Fruit fly (Drosophila melanogaster): ENCODE data around the gene CG14285.
A peak's percentile ranks its signal among the peaks of the same experiment; 100 is the strongest.

CG14285 gene

DNA sequence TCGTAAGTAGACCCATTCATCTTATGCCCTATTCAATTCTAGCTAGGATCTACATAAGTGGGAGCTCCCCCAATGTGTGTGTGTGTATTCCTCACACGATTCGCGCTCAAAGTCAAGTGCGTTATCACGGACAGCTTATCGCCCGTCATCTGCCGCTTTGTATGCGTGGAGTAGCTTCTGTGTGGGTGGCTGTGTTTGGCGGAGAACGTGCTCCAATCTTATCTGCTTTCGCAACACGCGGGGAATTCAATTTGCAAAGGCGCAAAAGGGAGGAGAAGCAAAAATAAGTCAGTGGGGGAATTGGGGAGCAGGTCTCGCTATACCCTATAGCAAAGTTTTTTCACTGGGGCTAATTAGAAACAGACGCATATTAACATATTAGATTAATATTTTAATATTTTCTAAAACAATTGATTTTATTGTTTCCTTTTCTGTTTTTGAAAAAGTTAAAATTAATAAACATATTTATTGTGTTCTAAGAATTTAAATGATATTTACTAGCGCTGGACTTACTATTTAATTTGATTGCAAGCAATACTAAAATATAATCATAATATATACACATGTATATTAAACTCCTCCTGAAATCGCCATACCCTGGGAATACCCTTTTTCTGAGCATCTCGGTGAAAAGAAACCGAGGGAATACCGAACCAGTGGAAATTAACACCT is 39.6 kb upstream of the CG14285 start (continued):
- TF ChIP-seq CHES-1-like (GFP tag; optimal IDR thresholded peaks at IDR 0.05) (no peak), CG6175 (GFP tag; IDR thresholded peaks at IDR 0.05) (no peak), CG3838 (GFP tag; optimal IDR thresholded peaks at IDR 0.05) (no peak), CG12744 (GFP tag; optimal IDR thresholded peaks at IDR 0.05) (no peak), CG34422 (GFP tag; IDR thresholded peaks at IDR 0.05) (no peak), kni (GFP tag; optimal IDR thresholded peaks at IDR 0.05) (no peak), CG2116 (GFP tag; optimal IDR thresholded peaks at IDR 0.05) (no peak), CG3407 (GFP tag; optimal IDR thresholded peaks at IDR 0.05) (no peak), HLH54F (GFP tag; optimal IDR thresholded peaks at IDR 0.05) (no peak), z (GFP tag; IDR thresholded peaks at IDR 0.05) (no peak), kah (GFP tag; optimal IDR thresholded peaks at IDR 0.05) (no peak), BtbVII (GFP tag; optimal IDR thresholded peaks at IDR 0.05) (peak; percentile 57), NK7.1 (GFP tag; optimal IDR thresholded peaks at IDR 0.05) (no peak), CG6765 (GFP tag; optimal IDR thresholded peaks at IDR 0.05) (peak; percentile 42), Dp (GFP tag; optimal IDR thresholded peaks at IDR 0.05) (no peak), Oli (tag; optimal IDR thresholded peaks at IDR 0.05) (no peak), CG10321 (GFP tag; IDR thresholded peaks at IDR 0.05) (no peak), jigr1 (GFP tag; IDR thresholded peaks at IDR 0.05) (no peak), Mad (GFP tag; optimal IDR thresholded peaks at IDR 0.05) (no peak), bab2 (GFP tag; optimal IDR thresholded peaks at IDR 0.05) (no peak), ssp (GFP tag; IDR thresholded peaks at IDR 0.05) (no peak), Tbp (GFP tag; optimal IDR thresholded peaks at IDR 0.05) (no peak), Med (GFP tag) (peak; percentile 41), Hr78 (GFP tag; optimal IDR thresholded peaks at IDR 0.05) (no peak), Hmx (GFP tag; optimal IDR thresholded peaks at IDR 0.05) (no peak), CG7963 (GFP tag; IDR thresholded peaks at IDR 0.05; ENCODE audit: partially characterized antibody) (no peak), CG7786 (GFP tag; optimal IDR thresholded peaks at IDR 0.05) (no peak), CG8281 (tag; optimal IDR thresholded peaks at IDR 0.05) (no peak), CG14965 (GFP tag; optimal IDR thresholded peaks at IDR 0.05; ENCODE audit: borderline replicate concordance) (no peak), sqz (GFP tag; optimal IDR thresholded peaks at IDR 0.05) (no peak), tup (GFP tag; optimal IDR thresholded peaks at IDR 0.05) (no peak), CG14667 (GFP tag; IDR thresholded peaks at IDR 0.05) (no peak), CG6813 (GFP tag; optimal IDR thresholded peaks at IDR 0.05) (no peak), Dref (GFP tag; IDR thresholded peaks at IDR 0.05) (no peak), CG10462 (GFP tag; optimal IDR thresholded peaks at IDR 0.05) (no peak), Sox100B (GFP tag; optimal IDR thresholded peaks at IDR 0.05) (peak; percentile 40), CG11456 (GFP tag; IDR thresholded peaks at IDR 0.05) (no peak), cad (GFP tag; optimal IDR thresholded peaks at IDR 0.05) (no peak), sim (GFP tag; IDR thresholded peaks at IDR 0.05) (no peak), CG12659 (GFP tag; optimal IDR thresholded peaks at IDR 0.05) (peak; percentile 23), trem (tag; optimal IDR thresholded peaks at IDR 0.05) (no peak), Lpt (GFP tag; optimal IDR thresholded peaks at IDR 0.05) (no peak), CG9215 (GFP tag; IDR thresholded peaks at IDR 0.05) (peak; percentile 45; the same call in 1 of the 2 replicates), CG4282 (GFP tag; optimal IDR thresholded peaks at IDR 0.05) (no peak), trh (GFP tag; optimal IDR thresholded peaks at IDR 0.05) (no peak), Oaz (GFP tag; IDR thresholded peaks at IDR 0.05) (no peak), row (GFP tag; IDR thresholded peaks at IDR 0.05) (peak; percentile 40; the same call in 1 of the 3 replicates), hkb (optimal IDR thresholded peaks at IDR 0.05) (no peak), hkb (GFP tag; IDR thresholded peaks at IDR 0.05) (no peak), fu2 (GFP tag; optimal IDR thresholded peaks at IDR 0.05) (no peak), CG2712 (tag; optimal IDR thresholded peaks at IDR 0.05) (peak; percentile 8), CG9727 (GFP tag; optimal IDR thresholded peaks at IDR 0.05) (peak; percentile 63)

Data from whole organism, embryonic.